Worm (Caenorhabditis elegans): Measurements from ENCODE around the gene tbx-34.

DNA sequence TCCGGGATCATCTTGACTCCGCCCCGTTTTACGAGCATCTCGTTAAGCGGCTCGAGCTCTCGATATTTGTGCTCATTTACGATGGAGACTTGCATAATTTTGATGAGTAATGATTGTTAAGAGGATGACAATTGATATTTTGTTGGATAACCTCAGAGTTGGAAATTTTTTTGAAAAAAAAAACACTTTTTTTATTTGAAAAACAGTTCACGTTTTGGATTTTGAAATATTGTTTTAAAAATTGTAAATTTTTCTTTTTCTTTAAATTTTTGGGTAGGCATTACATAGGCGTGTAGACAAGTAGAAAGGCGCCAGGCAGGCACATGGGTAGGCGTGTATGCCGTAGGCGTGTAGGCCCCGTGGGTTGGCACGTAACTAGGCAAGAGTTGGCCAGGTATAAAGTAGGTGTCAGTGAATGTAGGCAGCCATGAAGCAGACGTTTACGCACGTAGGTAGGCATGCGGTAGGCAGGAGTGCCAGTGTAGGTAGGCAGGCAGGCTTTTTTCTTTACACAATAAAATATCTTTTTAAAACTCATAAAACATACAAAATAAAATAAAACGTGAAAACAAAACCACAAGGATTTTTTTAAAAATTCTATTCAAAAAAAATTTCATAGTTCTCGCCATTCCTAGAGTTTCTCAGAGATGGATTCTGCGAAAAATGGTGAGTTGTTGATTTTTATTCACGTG is at the start of gene tbx-34, which contains the start of gene wht-8:
- TF ChIP-seq W03F9.2 (tag; optimal IDR thresholded peaks at IDR 0.05) (no peak), dao-5 (tag; optimal IDR thresholded peaks at IDR 0.05) (no peak)

Data from whole organism, L4/young adult.